Fruit fly (Drosophila melanogaster) whole organism, embryonic: ENCODE measurements around the gene tank.
A peak's percentile ranks its signal among the peaks of the same experiment; 100 is the strongest.

Experiments used
- Bgb ChIP-seq: fragments of 200-800 bp; sonication (Bioruptor generic); IDR thresholded peaks from 2 replicates; pipeline ENCODE4 v1.3.6; 2022; ENCODE audit warnings: missing biosample characterization, missing genetic modification characterization; ENCODE audit not compliant: partially characterized antibody
- CG11456 ChIP-seq: fragments of 200-800 bp; sonication (Bioruptor generic); IDR thresholded peaks from 3 replicates; pipeline ENCODE4 v1.3.6; 2022; ENCODE audit warnings: missing biosample characterization, missing genetic modification characterization
- CG14667 ChIP-seq: fragments of 200-800 bp; sonication (Bioruptor generic); IDR thresholded peaks from 2 replicates; pipeline ENCODE4 v1.3.6; 2022; ENCODE audit warnings: missing biosample characterization, missing genetic modification characterization
- CG1529 ChIP-seq: fragments of 200-800 bp; sonication (Bioruptor generic); optimal IDR thresholded peaks from 3 replicates; lab custom pipeline; 2018; ENCODE audit warnings: missing biosample characterization, missing genetic modification characterization
- CG17385 ChIP-seq: fragments of 200-800 bp; sonication (Bioruptor generic); optimal IDR thresholded peaks from 3 replicates; lab custom pipeline; 2018; ENCODE audit warnings: missing biosample characterization, mild to moderate bottlenecking, missing genetic modification characterization
- CG18011 ChIP-seq: fragments of 200-800 bp; sonication (Bioruptor generic); optimal IDR thresholded peaks from 2 replicates; lab custom pipeline; 2017; ENCODE audit warnings: missing biosample characterization, missing genetic modification characterization, mild to moderate bottlenecking, moderate library complexity, missing genotype
- CG18619 ChIP-seq: fragments of 200-800 bp; sonication (Bioruptor generic); optimal IDR thresholded peaks from 3 replicates; lab custom pipeline; 2017; ENCODE audit warnings: missing biosample characterization, mild to moderate bottlenecking, missing genetic modification characterization
- CG3726 ChIP-seq: fragments of 200-800 bp; sonication (Bioruptor generic); IDR thresholded peaks from 3 replicates; pipeline ENCODE4, ENCODE4 v1.3.6; 2022; ENCODE audit warnings: missing biosample characterization, missing genetic modification characterization
- Camta ChIP-seq: fragments of 200-800 bp; sonication (Bioruptor generic); optimal IDR thresholded peaks from 2 replicates; lab custom pipeline; 2016; ENCODE audit warnings: missing biosample characterization, missing genetic modification characterization
- Dfd ChIP-seq, 2 experiments: fragments of >200 bp; optimal IDR thresholded peaks; 2 replicates each; lab custom pipeline; 2017; ENCODE audit warnings: missing biosample characterization in 2 of 2, missing genetic modification characterization in 2 of 2
- Dp ChIP-seq: fragments of 200-800 bp; sonication (Bioruptor generic); optimal IDR thresholded peaks from 2 replicates; lab custom pipeline; 2018; ENCODE audit warnings: missing biosample characterization, mild to moderate bottlenecking, missing genetic modification characterization, moderate library complexity
- ERR ChIP-seq: fragments of 200-800 bp; sonication (Bioruptor generic); optimal IDR thresholded peaks from 2 replicates; lab custom pipeline; 2016; ENCODE audit warnings: missing biosample characterization, missing genetic modification characterization
- Ets65A ChIP-seq: fragments of 200-800 bp; sonication (Bioruptor generic); peaks from one replicate; lab custom pipeline; 2016; ENCODE audit warnings: missing biosample characterization, missing genetic modification characterization
- GATAe ChIP-seq: fragments of 200-800 bp; sonication (Bioruptor generic); conservative IDR thresholded peaks from 2 replicates; pipeline ENCODE4 v1.3.6; 2022; ENCODE audit warnings: missing biosample characterization, missing genetic modification characterization
- Hr3 ChIP-seq: fragments of 200-800 bp; sonication (Bioruptor generic); optimal IDR thresholded peaks from 3 replicates; lab custom pipeline; 2016; ENCODE audit warnings: missing biosample characterization, missing genetic modification characterization
- Hr39 ChIP-seq: fragments of >200 bp; optimal IDR thresholded peaks from 2 replicates; lab custom pipeline; 2017
- MESR4 ChIP-seq: fragments of 200-800 bp; sonication (Bioruptor generic); optimal IDR thresholded peaks from 2 replicates; lab custom pipeline; 2018; ENCODE audit warnings: missing biosample characterization, mild to moderate bottlenecking, missing genetic modification characterization, moderate library complexity
- Nf-YA ChIP-seq: fragments of 200-800 bp; sonication (Bioruptor generic); IDR thresholded peaks from 2 replicates; pipeline ENCODE4 v1.3.6; 2022; ENCODE audit warnings: missing biosample characterization, missing genetic modification characterization
- NfI ChIP-seq: fragments of 200-800 bp; sonication (Bioruptor generic); optimal IDR thresholded peaks from 3 replicates; lab custom pipeline; 2018; ENCODE audit warnings: missing biosample characterization, mild to moderate bottlenecking, missing genetic modification characterization, moderate library complexity
- Sin3A ChIP-seq: fragments of >200 bp; optimal IDR thresholded peaks from 2 replicates; lab custom pipeline; 2018
- bcd ChIP-seq: fragments of 200-800 bp; sonication (Bioruptor generic); optimal IDR thresholded peaks from 2 replicates; lab custom pipeline; 2017; ENCODE audit warnings: missing biosample characterization, mild to moderate bottlenecking, missing genetic modification characterization
- bowl ChIP-seq: fragments of 200-800 bp; sonication (Bioruptor generic); IDR thresholded peaks from 2 replicates; pipeline ENCODE4 v1.3.6; 2022; ENCODE audit warnings: missing biosample characterization, missing genetic modification characterization
- bsh ChIP-seq, 2 experiments: fragments of 200-800 bp; sonication (Bioruptor generic); optimal IDR thresholded peaks; 2 replicates each; lab custom pipeline; 2017 to 2018; ENCODE audit warnings: mild to moderate bottlenecking in 2 of 2, missing biosample characterization in 2 of 2, missing genetic modification characterization in 2 of 2, moderate library complexity in 1 of 2
- caup ChIP-seq: fragments of 200-800 bp; sonication (Bioruptor generic); optimal IDR thresholded peaks from 3 replicates; lab custom pipeline; 2017; ENCODE audit warnings: missing biosample characterization, mild to moderate bottlenecking, missing genetic modification characterization, moderate library complexity; ENCODE audit not compliant: severe bottlenecking
- cg ChIP-seq: fragments of 200-800 bp; sonication (Bioruptor generic); optimal IDR thresholded peaks from 3 replicates; lab custom pipeline; 2019; ENCODE audit warnings: missing biosample characterization, mild to moderate bottlenecking, missing genetic modification characterization, moderate library complexity
- grau ChIP-seq: fragments of 200-800 bp; optimal IDR thresholded peaks from 3 replicates; lab custom pipeline; 2019; ENCODE audit warnings: missing biosample characterization, mild to moderate bottlenecking, missing genetic modification characterization, moderate library complexity
- klu ChIP-seq: fragments of 200-800 bp; sonication (Bioruptor generic); IDR thresholded peaks from 2 replicates; pipeline ENCODE4 v1.3.6; 2022; ENCODE audit warnings: missing biosample characterization, missing genetic modification characterization
- lab ChIP-seq: fragments of 200-800 bp; sonication (Bioruptor generic); optimal IDR thresholded peaks from 3 replicates; lab custom pipeline; 2017; ENCODE audit warnings: missing biosample characterization, missing genetic modification characterization, mild to moderate bottlenecking, moderate library complexity, missing genetic modification reagents
- lmd ChIP-seq: fragments of 200-800 bp; sonication (Bioruptor generic); IDR thresholded peaks from 2 replicates; pipeline ENCODE4 v1.3.6; 2022; ENCODE audit warnings: missing biosample characterization, missing genetic modification characterization
- otp ChIP-seq: fragments of 200-800 bp; sonication (Bioruptor generic); IDR thresholded peaks from 3 replicates; pipeline ENCODE4, ENCODE4 v1.3.6; 2022; ENCODE audit warnings: missing biosample characterization, missing genetic modification characterization
- pan ChIP-seq, 4 experiments: fragments of >200 bp in 3 of 4; fragments of 200-800 bp in 1 of 4; sonication (Bioruptor generic) in 1 of 4; optimal IDR thresholded peaks in 3 of 4; IDR thresholded peaks in 1 of 4; 2 replicates each; pipeline versions ENCODE4 v1.3.6 to Lab custom; 2017 to 2022; ENCODE audit warnings: missing biosample characterization in 2 of 4, missing genetic modification characterization in 2 of 4, mixed read lengths in 1 of 4
- wor ChIP-seq: fragments of 200-800 bp; sonication (Bioruptor generic); IDR thresholded peaks from 2 replicates; pipeline ENCODE4 v1.3.6; 2022; ENCODE audit warnings: missing biosample characterization, missing genetic modification characterization
- yki ChIP-seq: fragments of >200 bp; optimal IDR thresholded peaks from 3 replicates; lab custom pipeline; 2018
- zfh1 ChIP-seq: fragments of 200-800 bp; sonication (Bioruptor generic); IDR thresholded peaks from 3 replicates; pipeline ENCODE4 v1.3.6; 2022; ENCODE audit warnings: missing biosample characterization, missing genetic modification characterization

tank gene

DNA sequence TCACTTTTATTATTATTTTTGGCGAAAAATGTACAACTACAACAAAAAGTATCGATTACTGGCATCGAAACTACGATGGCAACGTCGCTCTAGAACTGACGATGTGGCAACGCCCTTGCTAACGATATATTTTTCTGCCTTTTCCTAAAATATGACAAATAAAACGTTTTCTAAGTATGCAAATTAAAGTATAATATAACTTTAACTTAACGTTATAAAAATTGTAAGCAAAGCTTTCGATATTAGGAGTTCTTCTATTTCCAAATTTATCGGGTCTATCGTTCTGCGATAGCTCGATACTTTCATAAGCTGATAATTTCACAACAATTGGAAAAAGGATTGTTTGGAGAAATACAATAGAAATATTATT lies 45.2 kb upstream of the tank start, which contains the start of the genes Cf2 and CG3008 (continued):
- no peak for TF ChIP-seq otp (GFP tag; lab: Robert Waterston, UW)
- no peak for TF ChIP-seq Nf-YA (GFP tag; lab: Robert Waterston, UW)
- no peak for TF ChIP-seq lmd
- no peak for TF ChIP-seq yki (lab: Kevin White, UChicago)
- no peak for TF ChIP-seq Hr3 (GFP tag; lab: Kevin White, UChicago)
- peak; percentile 87 for TF ChIP-seq Bgb (GFP tag; lab: Robert Waterston, UW)
- no peak for TF ChIP-seq wor (GFP tag; lab: Robert Waterston, UW)
- TF ChIP-seq CG3726 (GFP tag; lab: Robert Waterston, UW), result no peak
- TF ChIP-seq CG18619, result no peak
- TF ChIP-seq NfI (GFP tag; lab: Kevin White, UChicago), result no peak
- TF ChIP-seq Sin3A (lab: Kevin White, UChicago), result peak; percentile 70
- TF ChIP-seq lab (GFP tag; lab: Kevin White, UChicago), result no peak
- no peak for TF ChIP-seq GATAe
- no peak for TF ChIP-seq CG1529 (GFP tag; lab: Kevin White, UChicago)
- TF ChIP-seq Dp (GFP tag; lab: Kevin White, UChicago), result peak; percentile 29

DNA sequence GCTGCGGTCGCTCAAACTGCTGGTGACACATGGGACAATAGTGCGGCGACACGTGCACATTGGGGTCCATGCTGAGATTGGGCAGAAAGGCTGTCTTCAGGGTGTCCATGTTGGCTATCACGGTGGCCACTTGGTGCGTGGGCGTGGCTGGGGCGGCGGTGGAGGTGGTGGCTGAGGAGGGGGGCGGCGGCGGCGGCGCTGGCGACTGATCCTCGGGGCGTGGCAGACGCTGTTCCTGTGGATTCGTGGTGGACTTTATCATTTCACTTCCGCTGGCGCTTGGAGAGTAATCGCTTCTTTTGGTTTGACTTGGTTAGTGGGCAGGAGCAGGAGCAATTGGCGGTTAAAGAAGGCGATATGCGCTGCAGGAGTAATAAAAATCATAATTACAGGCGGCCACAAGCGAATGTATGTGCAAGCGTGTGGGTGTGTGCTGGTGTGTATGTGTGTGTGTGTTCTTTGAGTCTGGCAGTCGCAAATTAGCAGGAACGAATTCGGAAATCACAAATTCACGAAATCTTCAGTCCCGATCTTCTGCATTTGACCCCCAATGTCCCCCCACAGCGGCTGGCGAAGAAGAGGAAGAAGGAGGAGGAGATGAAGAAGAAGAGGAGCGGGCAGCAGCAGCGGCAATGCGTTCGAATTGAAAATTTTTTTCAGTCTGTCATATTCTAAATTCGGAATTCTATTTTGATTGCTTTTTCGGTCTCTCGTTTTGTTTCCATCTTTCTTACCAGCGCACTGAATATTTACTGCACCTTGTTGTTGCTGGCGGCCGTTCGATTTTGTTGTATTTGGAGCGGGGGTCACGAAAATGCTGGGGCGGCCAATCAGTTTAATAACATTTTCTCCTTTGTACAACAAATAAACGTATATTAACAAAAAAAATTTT lies 44.6 kb upstream of the tank start:
- TF ChIP-seq Dfd (GFP tag; optimal IDR thresholded peaks at IDR 0.05; lab: Kevin White, UChicago), result peak in 1 of 2 experiments; percentile 84
- TF ChIP-seq bowl, result no peak
- TF ChIP-seq CG17385, result peak; percentile 94
- no peak for TF ChIP-seq CG14667 (GFP tag; lab: Robert Waterston, UW)
- TF ChIP-seq Hr39 (lab: Kevin White, UChicago), result peak; percentile 32
- peak; percentile 33 for TF ChIP-seq ERR (GFP tag; lab: Kevin White, UChicago)
- TF ChIP-seq cg (GFP tag; lab: Kevin White, UChicago), result peak; percentile 11
- no peak for TF ChIP-seq klu (GFP tag; lab: Robert Waterston, UW)
- peak; percentile 60 for TF ChIP-seq MESR4 (GFP tag; lab: Kevin White, UChicago)
- TF ChIP-seq bsh (GFP tag; optimal IDR thresholded peaks at IDR 0.05; lab: Kevin White, UChicago), result peak in 1 of 2 experiments; percentile 27
- TF ChIP-seq zfh1 (GFP tag; lab: Robert Waterston, UW), result no peak
- TF ChIP-seq caup (GFP tag; lab: Kevin White, UChicago), result no peak

DNA sequence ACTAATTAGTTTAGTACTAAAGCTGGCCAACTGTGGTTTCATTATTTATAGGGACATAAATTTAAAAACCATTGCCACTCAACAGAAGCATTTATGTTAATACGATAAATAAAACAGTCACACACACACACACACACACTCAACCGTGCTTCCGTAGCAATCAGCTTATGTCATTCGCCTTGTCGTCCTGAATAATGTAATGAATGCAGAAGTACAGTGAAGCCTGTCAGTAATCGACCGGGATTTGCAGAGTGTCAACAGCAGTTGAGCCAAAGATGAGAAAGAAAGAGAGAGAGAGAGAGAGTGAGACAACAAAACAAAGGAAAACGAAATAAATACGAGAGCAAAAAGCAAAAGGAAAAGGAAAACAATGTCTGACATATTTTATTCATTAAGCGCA lies 30.6 kb upstream of the tank start:
- TF ChIP-seq Camta (GFP tag; lab: Kevin White, UChicago), result no peak
- peak; percentile 57 for TF ChIP-seq grau (tag; lab: Kevin White, UChicago)
- TF ChIP-seq CG18011 (GFP tag; lab: Kevin White, UChicago), result peak; percentile 58
- TF ChIP-seq bcd (GFP tag; lab: Kevin White, UChicago), result no peak

DNA sequence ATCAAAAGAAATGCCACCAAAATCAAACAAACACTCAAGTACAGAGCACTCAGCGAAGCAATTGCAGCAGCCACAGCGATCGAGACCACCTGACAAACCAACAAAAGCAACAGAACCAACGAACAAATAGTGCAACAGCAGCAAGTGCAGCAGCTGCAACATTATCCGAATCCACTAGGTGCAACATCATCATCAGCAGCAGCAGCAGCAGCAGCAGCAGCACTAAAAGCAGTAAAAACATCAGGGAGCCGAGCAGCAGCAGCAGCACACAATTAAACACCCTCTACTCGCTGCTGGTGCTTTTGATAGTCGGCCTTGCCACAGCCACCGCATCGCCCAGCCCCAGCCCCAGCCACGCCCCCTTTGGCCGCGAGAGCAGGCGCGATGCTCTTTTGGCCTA lies 27.6 kb upstream of the tank start:
- TF ChIP-seq Dfd (GFP tag; optimal IDR thresholded peaks at IDR 0.05; lab: Kevin White, UChicago) (peak in 1 of 2 experiments; percentile 55), CG11456 (GFP tag; lab: Robert Waterston, UW) (no peak), Ets65A (peak; percentile 20), pan (optimal IDR thresholded peaks at IDR 0.05; lab: Kevin White, UChicago) (no peak), pan (GFP tag; optimal IDR thresholded peaks at IDR 0.05 in 1 of 2, IDR thresholded peaks at IDR 0.05 in 1 of 2) (no peak)
